Worm (Caenorhabditis elegans) whole organism, early embryonic: Measurements from ENCODE around the gene srsy-2.

Source experiments
- B0310.2 ChIP-seq: sonication (generic microtip); optimal IDR thresholded peaks from 2 replicates; lab custom pipeline; 2016; ENCODE audit warnings: mild to moderate bottlenecking, missing genetic modification characterization, missing compliant biosample characterization
- F13C5.2 ChIP-seq: sonication (generic microtip); optimal IDR thresholded peaks from 2 replicates; lab custom pipeline; 2017; ENCODE audit warnings: mild to moderate bottlenecking, missing genetic modification characterization, inconsistent platforms, missing compliant biosample characterization
- aly-1 ChIP-seq: sonication (generic microtip); optimal IDR thresholded peaks from 2 replicates; lab custom pipeline; 2016; ENCODE audit warnings: missing genetic modification characterization, missing compliant biosample characterization
- ama-1 ChIP-seq: fragments of 150-350 bp; optimal IDR thresholded peaks from 2 replicates; lab custom pipeline; 2014
- ceh-13 ChIP-seq: fragments of 200-800 bp; sonication (Bioruptor generic); optimal IDR thresholded peaks from 2 replicates; lab custom pipeline; 2018; ENCODE audit warnings: mild to moderate bottlenecking, missing genetic modification characterization, missing compliant biosample characterization
- ceh-36 ChIP-seq: sonication (generic microtip); optimal IDR thresholded peaks from 2 replicates; lab custom pipeline; 2016; ENCODE audit warnings: missing genetic modification characterization, inconsistent platforms, missing compliant biosample characterization
- ets-7 ChIP-seq: sonication (generic microtip); optimal IDR thresholded peaks from 2 replicates; lab custom pipeline; 2016; ENCODE audit warnings: missing genotype, missing genetic modification characterization, missing compliant biosample characterization
- flt-1 ChIP-seq: fragments of 200-800 bp; sonication (Bioruptor generic); IDR thresholded peaks from 2 replicates; pipeline ENCODE4 v1.3.6; 2022; ENCODE audit warnings: missing genetic modification characterization, missing compliant biosample characterization
- hmbx-1 ChIP-seq: sonication (generic microtip); optimal IDR thresholded peaks from 2 replicates; lab custom pipeline; 2016; ENCODE audit warnings: mild to moderate bottlenecking, missing genetic modification characterization, missing compliant biosample characterization
- hmg-4 ChIP-seq: fragments of 200-800 bp; sonication (Bioruptor generic); optimal IDR thresholded peaks from 2 replicates; lab custom pipeline; 2018; ENCODE audit warnings: mild to moderate bottlenecking, missing genetic modification characterization, missing compliant biosample characterization
- hnd-1 ChIP-seq: sonication (generic microtip); optimal IDR thresholded peaks from 2 replicates; lab custom pipeline; 2016; ENCODE audit warnings: missing genetic modification characterization, missing compliant biosample characterization
- pes-1 ChIP-seq: fragments of 200-800 bp; sonication (Bioruptor generic); IDR thresholded peaks from 2 replicates; pipeline ENCODE4 v1.3.6; 2022; ENCODE audit warnings: missing genetic modification reagents, missing genetic modification characterization, missing compliant biosample characterization
- scrt-1 ChIP-seq: fragments of 200-800 bp; sonication (Bioruptor generic); IDR thresholded peaks from 2 replicates; pipeline ENCODE4 v1.3.6; 2022; ENCODE audit warnings: missing genetic modification characterization, missing compliant biosample characterization
- sea-1 ChIP-seq: fragments of 200-800 bp; sonication (Bioruptor generic); conservative IDR thresholded peaks from 2 replicates; pipeline ENCODE4 v1.3.6; 2022; ENCODE audit warnings: missing genetic modification characterization, missing compliant biosample characterization
- tbx-11 ChIP-seq: fragments of 200-800 bp; sonication (Bioruptor generic); IDR thresholded peaks from 2 replicates; pipeline ENCODE4 v1.3.6; 2022; ENCODE audit warnings: missing genetic modification characterization, missing compliant biosample characterization
- tbx-37 ChIP-seq: fragments of 200-800 bp; sonication (Bioruptor generic); conservative IDR thresholded peaks from 2 replicates; pipeline ENCODE4 v1.3.6; 2022; ENCODE audit warnings: missing genetic modification reagents, missing genetic modification characterization, missing compliant biosample characterization
- tra-4 ChIP-seq: sonication (generic microtip); optimal IDR thresholded peaks from 2 replicates; lab custom pipeline; 2017; ENCODE audit warnings: missing genetic modification characterization, missing compliant biosample characterization

Gene srsy-2

DNA sequence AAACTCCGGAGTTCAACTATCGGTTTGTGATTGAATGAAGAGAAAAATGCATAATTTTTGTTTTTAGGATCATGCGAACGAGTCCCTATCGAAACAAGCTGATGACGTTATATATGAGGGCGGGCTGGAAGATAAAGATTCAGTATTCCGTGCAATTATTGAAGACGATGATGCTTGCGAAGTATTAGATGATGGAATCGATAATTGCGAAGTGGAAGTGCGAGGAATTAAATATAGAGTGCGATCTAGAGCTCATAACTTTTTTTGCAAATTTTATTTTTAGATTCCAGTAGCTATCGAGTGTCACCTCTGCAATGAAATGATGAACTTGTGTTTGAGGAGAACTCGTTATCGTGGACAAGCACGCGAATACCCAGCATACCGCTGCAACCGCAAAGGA lies 27.9 kb downstream of the srsy-2 start:
- TF ChIP-seq B0310.2 (tag; lab: Kevin White, UChicago): no peak
- TF ChIP-seq ets-7 (tag; lab: Kevin White, UChicago): no peak
- no peak for TF ChIP-seq aly-1 (tag; lab: Kevin White, UChicago)
- no peak for TF ChIP-seq ama-1 (lab: Kevin White, UChicago)
- no peak for TF ChIP-seq hmg-4 (GFP tag; lab: Kevin White, UChicago)
- no peak for TF ChIP-seq ceh-13 (GFP tag; lab: Kevin White, UChicago)
- TF ChIP-seq hnd-1 (tag; lab: Kevin White, UChicago): no peak
- TF ChIP-seq flt-1: no peak

DNA sequence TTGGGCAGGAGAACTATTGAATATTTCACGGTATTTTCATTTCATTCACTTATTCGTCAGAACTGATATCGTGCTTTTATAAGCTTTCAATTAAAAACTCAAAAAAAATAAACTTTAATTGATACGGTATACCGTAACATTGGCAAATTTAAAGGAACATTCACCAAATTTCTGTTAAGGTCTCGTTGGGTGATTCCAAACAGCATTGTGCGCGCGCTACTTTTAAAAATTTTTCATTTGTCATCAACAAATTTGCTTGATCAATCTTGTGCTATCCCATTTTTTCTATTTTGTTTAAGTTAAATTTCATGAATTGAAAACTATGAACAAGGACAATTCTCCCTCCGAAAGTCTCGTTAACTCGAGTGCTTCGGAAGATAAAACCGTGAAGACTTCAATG lies 28.4 kb downstream of the srsy-2 start, which contains the start of gene szy-4:
Gene szy-4 (plus strand): TSS at position 229 of the 400 bp plus-strand sequence.
- no peak for TF ChIP-seq ceh-36 (tag; lab: Kevin White, UChicago)
- no peak for TF ChIP-seq pes-1 (GFP tag; lab: Robert Waterston, UW)
- no peak for TF ChIP-seq ets-7 (tag; lab: Kevin White, UChicago)
- TF ChIP-seq flt-1: no peak
- no peak for TF ChIP-seq hnd-1 (tag; lab: Kevin White, UChicago)
- no peak for TF ChIP-seq sea-1 (GFP tag; lab: Robert Waterston, UW)
- no peak for TF ChIP-seq tbx-37 (GFP tag; lab: Robert Waterston, UW)
- no peak for TF ChIP-seq ama-1 (lab: Kevin White, UChicago)
- no peak for TF ChIP-seq hmg-4 (GFP tag; lab: Kevin White, UChicago)
- TF ChIP-seq B0310.2 (tag; lab: Kevin White, UChicago): no peak
- TF ChIP-seq tbx-11: no peak
- no peak for TF ChIP-seq ceh-13 (GFP tag; lab: Kevin White, UChicago)
- no peak for TF ChIP-seq F13C5.2 (tag; lab: Kevin White, UChicago)
- no peak for TF ChIP-seq tra-4
- TF ChIP-seq scrt-1 (GFP tag; lab: Robert Waterston, UW): no peak
- TF ChIP-seq aly-1 (tag; lab: Kevin White, UChicago): no peak
- TF ChIP-seq hmbx-1 (tag; lab: Kevin White, UChicago): no peak

DNA sequence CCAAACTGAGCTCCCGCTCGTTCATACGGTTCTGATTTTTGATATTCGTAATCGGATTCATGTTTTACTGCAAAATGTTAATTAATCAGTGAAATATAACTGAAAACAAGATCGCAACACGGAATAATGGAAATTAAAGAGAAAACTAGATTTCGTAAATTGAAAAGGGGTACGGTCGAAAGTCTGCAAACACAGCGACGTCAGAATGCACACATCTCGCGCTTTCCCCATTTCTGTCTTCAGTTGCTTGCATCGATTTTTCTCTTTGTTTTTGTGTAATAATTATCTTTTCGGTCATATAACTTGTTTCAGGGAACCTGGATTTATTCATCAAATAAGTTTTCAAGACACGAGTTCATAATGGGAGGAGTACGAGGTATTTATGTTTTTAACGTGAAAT lies 30.0 kb downstream of the srsy-2 start, which contains the start of the genes rbmx-2 and C30B5.2:
Gene rbmx-2 (minus strand): TSS at position 74 of the 400 bp plus-strand sequence.
Gene C30B5.2 (plus strand): TSS at position 306 of the 400 bp plus-strand sequence.
- TF ChIP-seq scrt-1 (GFP tag; lab: Robert Waterston, UW) (no peak), flt-1 (no peak), ceh-36 (tag; lab: Kevin White, UChicago) (no peak), tra-4 (no peak), B0310.2 (tag; lab: Kevin White, UChicago) (no peak), aly-1 (tag; lab: Kevin White, UChicago) (no peak), sea-1 (GFP tag; lab: Robert Waterston, UW) (no peak), hmbx-1 (tag; lab: Kevin White, UChicago) (no peak), ama-1 (lab: Kevin White, UChicago) (no peak), hmg-4 (GFP tag; lab: Kevin White, UChicago) (no peak), pes-1 (GFP tag; lab: Robert Waterston, UW) (no peak), F13C5.2 (tag; lab: Kevin White, UChicago) (no peak), tbx-11 (no peak), hnd-1 (tag; lab: Kevin White, UChicago) (no peak), ceh-13 (GFP tag; lab: Kevin White, UChicago) (no peak), tbx-37 (GFP tag; lab: Robert Waterston, UW) (no peak), ets-7 (tag; lab: Kevin White, UChicago) (no peak)

DNA sequence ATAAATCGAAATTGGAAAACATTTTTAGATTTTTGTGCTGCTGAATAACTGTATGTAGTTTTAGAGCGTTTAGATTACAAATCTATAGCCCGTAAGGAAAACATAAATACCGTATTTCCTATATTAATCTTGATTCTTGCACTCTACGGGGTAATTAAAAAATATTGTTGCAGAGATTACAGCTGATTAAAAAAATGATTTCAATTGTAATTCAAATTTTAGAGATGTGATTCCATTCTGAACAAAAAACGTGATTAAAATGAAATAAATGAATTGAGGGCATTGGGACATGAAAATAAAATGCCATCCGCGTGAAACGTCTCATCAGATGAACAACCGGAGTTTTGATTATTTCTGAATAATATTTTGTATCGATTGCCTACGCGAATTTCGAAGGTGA lies 34.4 kb downstream of the srsy-2 start, which contains the start of gene cpb-2:
Gene cpb-2 (plus strand): TSS at position 301 of the 400 bp plus-strand sequence.
- TF ChIP-seq scrt-1 (GFP tag; lab: Robert Waterston, UW) (no peak), hmbx-1 (tag; lab: Kevin White, UChicago) (no peak), tra-4 (no peak), B0310.2 (tag; lab: Kevin White, UChicago) (no peak), pes-1 (GFP tag; lab: Robert Waterston, UW) (no peak), aly-1 (tag; lab: Kevin White, UChicago) (no peak)

ce11 chrII:6191293-6191692 lies 35.6 kb downstream of the srsy-2 start, which contains the start of gene fkh-8:
Gene fkh-8, minus strand, starts transcription at chrII:6191393.
- TF ChIP-seq scrt-1 (GFP tag; lab: Robert Waterston, UW) (no peak), hmg-4 (GFP tag; lab: Kevin White, UChicago) (no peak)

- TF ChIP-seq F13C5.2 (tag; lab: Kevin White, UChicago): no peak
Measured at ce11 chrII:6190770-6191169, 36.1 kb downstream of the srsy-2 start.

- no peak for TF ChIP-seq sea-1 (GFP tag; lab: Robert Waterston, UW)
- TF ChIP-seq flt-1: no peak
- TF ChIP-seq F13C5.2 (tag; lab: Kevin White, UChicago): no peak
- no peak for TF ChIP-seq tbx-11
- TF ChIP-seq ets-7 (tag; lab: Kevin White, UChicago): no peak
- TF ChIP-seq ceh-13 (GFP tag; lab: Kevin White, UChicago): no peak
- no peak for TF ChIP-seq scrt-1 (GFP tag; lab: Robert Waterston, UW)
- no peak for TF ChIP-seq hmbx-1 (tag; lab: Kevin White, UChicago)
- no peak for TF ChIP-seq ama-1 (lab: Kevin White, UChicago)
- TF ChIP-seq hnd-1 (tag; lab: Kevin White, UChicago): no peak
- TF ChIP-seq tbx-37 (GFP tag; lab: Robert Waterston, UW): no peak
- no peak for TF ChIP-seq ceh-36 (tag; lab: Kevin White, UChicago)
- TF ChIP-seq B0310.2 (tag; lab: Kevin White, UChicago): no peak
- no peak for TF ChIP-seq hmg-4 (GFP tag; lab: Kevin White, UChicago)
- no peak for TF ChIP-seq aly-1 (tag; lab: Kevin White, UChicago)
- no peak for TF ChIP-seq pes-1 (GFP tag; lab: Robert Waterston, UW)
- TF ChIP-seq tra-4: no peak
Measured at ce11 chrII:6181337-6181736, 45.6 kb downstream of the srsy-2 start.
